Fruit fly (Drosophila melanogaster) whole organism, prepupa: ENCODE data around the gene ppk28.

Experiments
- Blimp-1 ChIP-seq: fragments of 200-800 bp; sonication (Bioruptor generic); optimal IDR thresholded peaks from 3 replicates; lab custom pipeline; 2017; ENCODE audit warnings: missing biosample characterization, missing genetic modification characterization, mild to moderate bottlenecking, moderate library complexity, missing genetic modification reagents
- CG10631 ChIP-seq: fragments of 200-800 bp; sonication (Bioruptor generic); optimal IDR thresholded peaks from 2 replicates; lab custom pipeline; 2016; ENCODE audit warnings: missing biosample characterization, missing genetic modification characterization
- CG10669 ChIP-seq: fragments of 200-800 bp; sonication (Bioruptor generic); optimal IDR thresholded peaks from 3 replicates; lab custom pipeline; 2018; ENCODE audit warnings: missing biosample characterization, mild to moderate bottlenecking, missing genetic modification characterization, moderate library complexity
- CG15336 ChIP-seq: fragments of 200-800 bp; sonication (Bioruptor generic); IDR thresholded peaks from 2 replicates; pipeline ENCODE4 v1.3.6; 2022; ENCODE audit warnings: missing biosample characterization, missing genetic modification characterization
- CG16779 ChIP-seq: fragments of 200-800 bp; sonication (Bioruptor generic); optimal IDR thresholded peaks from 3 replicates; lab custom pipeline; 2017; ENCODE audit warnings: missing biosample characterization, mild to moderate bottlenecking, missing genetic modification characterization
- CG32006 ChIP-seq: fragments of 200-800 bp; sonication (Bioruptor generic); optimal IDR thresholded peaks from 3 replicates; lab custom pipeline; 2017; ENCODE audit warnings: missing biosample characterization, mild to moderate bottlenecking, missing genetic modification characterization
- CG34406 ChIP-seq: fragments of 200-800 bp; sonication (Bioruptor generic); optimal IDR thresholded peaks from 3 replicates; lab custom pipeline; 2016; ENCODE audit warnings: missing biosample characterization, missing genetic modification characterization
- CG3919 ChIP-seq: fragments of 200-800 bp; sonication (Bioruptor generic); optimal IDR thresholded peaks from 3 replicates; lab custom pipeline; 2016; ENCODE audit warnings: missing biosample characterization, missing genetic modification characterization
- CG4318 ChIP-seq: fragments of 200-800 bp; sonication (Bioruptor generic); optimal IDR thresholded peaks from 3 replicates; lab custom pipeline; 2017; ENCODE audit warnings: missing biosample characterization, mild to moderate bottlenecking, missing genetic modification characterization
- CG6276 ChIP-seq: fragments of 200-800 bp; sonication (Bioruptor generic); optimal IDR thresholded peaks from 2 replicates; lab custom pipeline; 2017; ENCODE audit warnings: missing biosample characterization, mild to moderate bottlenecking, missing genetic modification characterization
- CG6792 ChIP-seq: fragments of 200-800 bp; sonication (Bioruptor generic); optimal IDR thresholded peaks from 3 replicates; lab custom pipeline; 2016; ENCODE audit warnings: missing biosample characterization, missing genetic modification characterization
- CG7368 ChIP-seq: fragments of 200-800 bp; sonication (Bioruptor generic); optimal IDR thresholded peaks from 3 replicates; lab custom pipeline; 2016; ENCODE audit warnings: missing biosample characterization, missing genetic modification characterization
- CG8119 ChIP-seq: fragments of 200-800 bp; sonication (Bioruptor generic); IDR thresholded peaks from 3 replicates; pipeline ENCODE4 v1.3.6; 2022; ENCODE audit warnings: missing biosample characterization, missing genetic modification characterization
- CG8319 ChIP-seq: fragments of 200-800 bp; sonication (Bioruptor generic); optimal IDR thresholded peaks from 3 replicates; lab custom pipeline; 2016; ENCODE audit warnings: missing biosample characterization, missing genetic modification characterization
- CG8632 ChIP-seq: fragments of 200-800 bp; sonication (Bioruptor generic); optimal IDR thresholded peaks from 3 replicates; lab custom pipeline; 2016; ENCODE audit warnings: missing biosample characterization, missing genetic modification characterization
- CG9139 ChIP-seq: fragments of 200-800 bp; sonication (Bioruptor generic); optimal IDR thresholded peaks from 3 replicates; lab custom pipeline; 2017; ENCODE audit warnings: missing biosample characterization, mild to moderate bottlenecking, missing genetic modification characterization
- Eip75B ChIP-seq: fragments of 200-800 bp; sonication (Bioruptor generic); optimal IDR thresholded peaks from 3 replicates; lab custom pipeline; 2016; ENCODE audit warnings: missing biosample characterization, missing genetic modification characterization
- Eip78C ChIP-seq: fragments of 200-800 bp; sonication (Bioruptor generic); peaks from one replicate; lab custom pipeline; 2016; ENCODE audit warnings: missing biosample characterization, missing genetic modification characterization
- Eip93F ChIP-seq: fragments of 200-800 bp; sonication (Bioruptor generic); optimal IDR thresholded peaks from 2 replicates; lab custom pipeline; 2016; ENCODE audit warnings: missing biosample characterization, mild to moderate bottlenecking, missing genetic modification characterization
- Ets21C ChIP-seq: fragments of 200-800 bp; sonication (Bioruptor generic); optimal IDR thresholded peaks from 3 replicates; lab custom pipeline; 2016; ENCODE audit warnings: missing biosample characterization, missing genetic modification characterization
- Ets96B ChIP-seq: fragments of 200-800 bp; optimal IDR thresholded peaks from 2 replicates; lab custom pipeline; 2019; ENCODE audit warnings: missing biosample characterization, mild to moderate bottlenecking, missing genetic modification characterization, moderate library complexity
- Gug ChIP-seq: fragments of 200-800 bp; sonication (Bioruptor generic); IDR thresholded peaks from 2 replicates; pipeline ENCODE4 v1.3.6; 2022; ENCODE audit warnings: missing biosample characterization, missing genetic modification characterization
- Hr38 ChIP-seq: sonication (Bioruptor generic); optimal IDR thresholded peaks from 2 replicates; lab custom pipeline; 2016; ENCODE audit warnings: missing biosample characterization, missing genetic modification characterization
- Hr4 ChIP-seq: fragments of 200-800 bp; sonication (Bioruptor generic); optimal IDR thresholded peaks from 3 replicates; lab custom pipeline; 2016; ENCODE audit warnings: missing biosample characterization, missing genetic modification characterization
- Lpt ChIP-seq: fragments of 200-800 bp; sonication (Bioruptor generic); optimal IDR thresholded peaks from 3 replicates; lab custom pipeline; 2016; ENCODE audit warnings: missing biosample characterization, missing genetic modification characterization
- Met ChIP-seq: fragments of 200-800 bp; sonication (Bioruptor generic); optimal IDR thresholded peaks from 3 replicates; lab custom pipeline; 2016; ENCODE audit warnings: missing biosample characterization, missing genetic modification characterization
- OdsH ChIP-seq: fragments of 200-800 bp; sonication (Bioruptor generic); optimal IDR thresholded peaks from 3 replicates; lab custom pipeline; 2016; ENCODE audit warnings: missing biosample characterization, missing genetic modification characterization
- Smox ChIP-seq: fragments of 200-800 bp; sonication (Bioruptor generic); optimal IDR thresholded peaks from 3 replicates; lab custom pipeline; 2016; ENCODE audit warnings: missing biosample characterization, missing genetic modification characterization
- Sox102F ChIP-seq: fragments of 200-800 bp; sonication (Bioruptor generic); optimal IDR thresholded peaks from 2 replicates; lab custom pipeline; 2016; ENCODE audit warnings: missing biosample characterization, mild to moderate bottlenecking, missing genetic modification characterization
- Sox14 ChIP-seq: fragments of 200-800 bp; sonication (Bioruptor generic); optimal IDR thresholded peaks from 3 replicates; lab custom pipeline; 2016; ENCODE audit warnings: missing biosample characterization, missing genetic modification characterization
- Sox15 ChIP-seq: fragments of 200-800 bp; sonication (Bioruptor generic); optimal IDR thresholded peaks from 3 replicates; lab custom pipeline; 2016; ENCODE audit warnings: missing biosample characterization, missing genetic modification characterization
- acj6 ChIP-seq: fragments of 200-800 bp; sonication (Bioruptor generic); optimal IDR thresholded peaks from 3 replicates; lab custom pipeline; 2016; ENCODE audit warnings: missing biosample characterization, missing genetic modification characterization
- dac ChIP-seq: fragments of 200-800 bp; sonication (Bioruptor generic); optimal IDR thresholded peaks from 2 replicates; lab custom pipeline; 2017; ENCODE audit warnings: missing biosample characterization, mild to moderate bottlenecking, missing genetic modification characterization
- dsx ChIP-seq: fragments of 200-800 bp; optimal IDR thresholded peaks from 3 replicates; lab custom pipeline; 2019; ENCODE audit warnings: missing biosample characterization, mild to moderate bottlenecking, missing genetic modification characterization, moderate library complexity; ENCODE audit not compliant: poor library complexity, severe bottlenecking
- eg ChIP-seq: fragments of 200-800 bp; sonication (Bioruptor generic); IDR thresholded peaks from 3 replicates; pipeline ENCODE4 v1.3.6; 2022; ENCODE audit warnings: missing biosample characterization, missing genetic modification characterization
- esn ChIP-seq: fragments of 200-800 bp; sonication (Bioruptor generic); optimal IDR thresholded peaks from 2 replicates; lab custom pipeline; 2016; ENCODE audit warnings: missing biosample characterization, mild to moderate bottlenecking, missing genetic modification characterization, moderate library complexity
- fd59A ChIP-seq: fragments of 200-800 bp; sonication (Bioruptor generic); optimal IDR thresholded peaks from 2 replicates; lab custom pipeline; 2017; ENCODE audit warnings: missing biosample characterization, mild to moderate bottlenecking, missing genetic modification characterization, missing genetic modification reagents
- fd85E ChIP-seq: fragments of 200-800 bp; sonication (Bioruptor generic); optimal IDR thresholded peaks from 3 replicates; lab custom pipeline; 2016; ENCODE audit warnings: missing biosample characterization, missing genetic modification characterization
- fkh ChIP-seq: fragments of 200-800 bp; sonication (Bioruptor generic); optimal IDR thresholded peaks from 3 replicates; lab custom pipeline; 2017; ENCODE audit warnings: missing biosample characterization, mild to moderate bottlenecking, missing genetic modification characterization, moderate library complexity
- lz ChIP-seq: fragments of 200-800 bp; sonication (Bioruptor generic); optimal IDR thresholded peaks from 3 replicates; lab custom pipeline; 2016; ENCODE audit warnings: missing biosample characterization, missing genetic modification characterization
- net ChIP-seq: fragments of 200-800 bp; sonication (Bioruptor generic); optimal IDR thresholded peaks from 3 replicates; lab custom pipeline; 2016; ENCODE audit warnings: missing biosample characterization, missing genetic modification characterization
- pdm3 ChIP-seq: fragments of 200-800 bp; sonication (Bioruptor generic); optimal IDR thresholded peaks from 3 replicates; lab custom pipeline; 2016; ENCODE audit warnings: missing biosample characterization, missing genetic modification characterization
- svp ChIP-seq: fragments of 200-800 bp; sonication (Bioruptor generic); peaks from one replicate; lab custom pipeline; 2016; ENCODE audit warnings: missing biosample characterization, missing genetic modification characterization
- topi ChIP-seq: fragments of 200-800 bp; sonication (Bioruptor generic); optimal IDR thresholded peaks from 3 replicates; lab custom pipeline; 2016; ENCODE audit warnings: missing biosample characterization, missing genetic modification characterization
- vri ChIP-seq: fragments of 200-800 bp; sonication (Bioruptor generic); optimal IDR thresholded peaks from 3 replicates; lab custom pipeline; 2016; ENCODE audit warnings: missing biosample characterization, mild to moderate bottlenecking, missing genetic modification characterization

The ppk28 gene

DNA sequence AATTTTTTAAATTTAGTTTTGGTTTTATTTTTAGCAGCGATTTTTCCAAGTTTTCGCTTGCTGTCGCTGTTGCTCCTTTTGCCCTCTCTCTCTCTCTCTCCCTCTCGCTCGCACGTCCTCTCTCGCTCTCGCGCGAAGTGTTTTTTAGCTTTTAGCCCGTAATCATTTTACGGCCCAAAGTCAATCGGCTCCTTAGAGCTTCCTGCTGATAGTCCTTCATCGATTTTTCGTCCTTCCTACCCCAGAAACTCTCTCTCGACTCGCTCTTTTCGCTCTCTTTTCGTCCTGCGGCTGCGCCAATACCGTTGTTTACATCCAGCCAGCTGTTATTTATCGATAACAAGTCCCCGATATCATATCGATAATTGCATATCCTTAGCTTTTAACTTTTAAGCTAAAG lies 38.4 kb downstream of the ppk28 start, which contains the start of gene RSG7:
Gene RSG7 (minus strand): TSS at position 139 of the 400 bp plus-strand sequence.
- TF ChIP-seq CG8632 (GFP tag; lab: Kevin White, UChicago): no peak
- TF ChIP-seq CG32006: no peak
- no peak for TF ChIP-seq CG4318
- no peak for TF ChIP-seq Eip93F (GFP tag; lab: Kevin White, UChicago)
- no peak for TF ChIP-seq fd85E (GFP tag; lab: Kevin White, UChicago)
- no peak for TF ChIP-seq Eip78C
- TF ChIP-seq Hr4: no peak
- TF ChIP-seq CG34406: no peak
- no peak for TF ChIP-seq CG8319
- TF ChIP-seq svp (GFP tag; lab: Kevin White, UChicago): no peak
- TF ChIP-seq vri (GFP tag; lab: Kevin White, UChicago): no peak
- TF ChIP-seq pdm3 (GFP tag; lab: Kevin White, UChicago): no peak
- TF ChIP-seq fd59A: no peak
- TF ChIP-seq CG8119 (GFP tag; lab: Robert Waterston, UW): no peak
- TF ChIP-seq fkh (GFP tag; lab: Kevin White, UChicago): no peak
- TF ChIP-seq eg: no peak
- TF ChIP-seq Sox15: no peak
- TF ChIP-seq lz (GFP tag; lab: Kevin White, UChicago): no peak
- TF ChIP-seq, all 60 proteins: peak for 0

DNA sequence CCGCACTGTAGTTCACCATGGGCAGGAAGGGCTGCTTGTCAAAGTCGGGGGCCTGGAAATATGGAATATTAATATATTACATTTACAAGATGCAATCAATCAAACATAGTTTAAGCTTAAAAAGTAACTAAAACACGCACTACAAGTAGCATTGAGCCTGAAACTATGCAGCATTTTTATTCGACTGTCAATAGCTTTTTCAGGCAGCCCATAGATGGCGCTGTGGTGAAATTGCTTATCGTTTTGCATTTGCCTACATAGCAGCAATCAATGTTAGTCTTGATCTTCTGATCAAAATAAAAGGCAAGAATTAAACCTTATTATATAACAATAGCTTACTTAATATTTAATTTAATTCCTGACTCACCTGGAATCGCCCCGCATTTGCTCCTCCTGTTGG lies 40.7 kb downstream of the ppk28 start:
- TF ChIP-seq CG6792 (GFP tag; lab: Kevin White, UChicago): no peak
- no peak for TF ChIP-seq CG6276 (GFP tag; lab: Kevin White, UChicago)
- TF ChIP-seq Eip78C: peak; percentile 24
- TF ChIP-seq Ets96B (tag; lab: Kevin White, UChicago): no peak
- TF ChIP-seq svp (GFP tag; lab: Kevin White, UChicago): peak; percentile 28
- TF ChIP-seq topi (GFP tag; lab: Kevin White, UChicago): no peak

DNA sequence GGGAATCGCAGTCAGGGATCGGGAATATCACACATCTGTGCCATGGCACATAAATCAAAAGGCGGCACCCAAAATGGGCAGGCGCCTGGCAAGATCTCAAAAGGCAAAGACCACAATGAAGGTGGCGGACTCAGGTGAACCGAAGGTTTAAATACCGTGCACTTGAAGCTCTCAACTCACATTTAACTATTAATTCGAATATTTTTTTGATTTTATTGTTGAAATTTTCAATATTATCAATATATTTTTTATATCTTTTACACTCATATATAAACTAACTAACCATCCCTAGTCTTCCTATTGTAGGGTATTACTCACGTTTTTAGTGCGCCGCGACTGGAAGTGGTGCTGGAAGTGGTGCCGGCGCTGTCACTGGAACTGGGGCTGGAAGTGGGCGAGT lies 43.1 kb downstream of the ppk28 start:
- TF ChIP-seq Blimp-1 (no peak), fkh (GFP tag; lab: Kevin White, UChicago) (no peak), CG6792 (GFP tag; lab: Kevin White, UChicago) (no peak), Sox14 (no peak), CG34406 (peak; percentile 4), CG4318 (no peak), Gug (GFP tag; lab: Robert Waterston, UW) (no peak), Eip78C (peak; percentile 73), CG16779 (tag; lab: Kevin White, UChicago) (no peak), fd59A (no peak), CG15336 (GFP tag; lab: Robert Waterston, UW) (0 out of 2 replicates have a peak, but pooled peaks have one; percentile 28), Lpt (no peak), CG8319 (no peak), CG8119 (GFP tag; lab: Robert Waterston, UW) (peak; percentile 36; the same call in 1 of the 3 replicates), esn (GFP tag; lab: Kevin White, UChicago) (no peak), CG3919 (GFP tag; lab: Kevin White, UChicago) (peak; percentile 37), acj6 (GFP tag; lab: Kevin White, UChicago) (peak; percentile 17), fd85E (GFP tag; lab: Kevin White, UChicago) (no peak), pdm3 (GFP tag; lab: Kevin White, UChicago) (no peak), CG32006 (peak; percentile 50), CG7368 (GFP tag; lab: Kevin White, UChicago) (no peak), lz (GFP tag; lab: Kevin White, UChicago) (no peak), svp (GFP tag; lab: Kevin White, UChicago) (peak; percentile 55), Sox102F (no peak), dsx (GFP tag; lab: Kevin White, UChicago) (no peak), Met (GFP tag; lab: Kevin White, UChicago) (no peak), Hr38 (GFP tag; lab: Kevin White, UChicago) (no peak), CG9139 (GFP tag; lab: Kevin White, UChicago) (no peak), Ets21C (GFP tag; lab: Kevin White, UChicago) (no peak), net (GFP tag; lab: Kevin White, UChicago) (peak; percentile 1), CG10631 (GFP tag; lab: Kevin White, UChicago) (peak; percentile 4), dac (GFP tag; lab: Kevin White, UChicago) (no peak), CG10669 (GFP tag; lab: Kevin White, UChicago) (no peak), Smox (GFP tag; lab: Kevin White, UChicago) (no peak), Eip93F (GFP tag; lab: Kevin White, UChicago) (no peak), OdsH (peak; percentile 23), Eip75B (GFP tag; lab: Kevin White, UChicago) (no peak)
